Fruit fly (Drosophila melanogaster): ENCODE measurements around the gene Dus4.

Gene Dus4

DNA sequence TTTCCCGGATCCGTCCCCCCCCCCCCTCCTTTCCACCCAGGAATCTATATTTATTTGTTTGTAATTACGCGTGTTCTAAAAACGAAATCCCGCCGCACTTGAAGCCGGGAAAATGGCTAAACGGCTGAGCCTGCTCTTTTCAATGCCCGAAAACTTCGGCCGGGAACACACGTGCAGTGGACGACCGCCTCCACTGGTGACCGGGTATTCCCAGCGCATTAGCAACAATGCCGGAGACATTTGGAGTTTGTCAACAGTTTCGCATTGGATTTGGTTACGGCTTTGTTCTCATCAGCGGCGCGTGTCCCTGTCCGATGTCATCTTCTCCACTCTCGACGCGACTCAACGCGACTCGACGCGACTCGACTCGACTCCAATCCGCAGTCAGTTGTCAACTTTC, 41.3 kb downstream of the Dus4 start:
- TF ChIP-seq CG17801 (GFP tag; optimal IDR thresholded peaks at IDR 0.05; ENCODE audit: partially characterized antibody), result no peak

DNA sequence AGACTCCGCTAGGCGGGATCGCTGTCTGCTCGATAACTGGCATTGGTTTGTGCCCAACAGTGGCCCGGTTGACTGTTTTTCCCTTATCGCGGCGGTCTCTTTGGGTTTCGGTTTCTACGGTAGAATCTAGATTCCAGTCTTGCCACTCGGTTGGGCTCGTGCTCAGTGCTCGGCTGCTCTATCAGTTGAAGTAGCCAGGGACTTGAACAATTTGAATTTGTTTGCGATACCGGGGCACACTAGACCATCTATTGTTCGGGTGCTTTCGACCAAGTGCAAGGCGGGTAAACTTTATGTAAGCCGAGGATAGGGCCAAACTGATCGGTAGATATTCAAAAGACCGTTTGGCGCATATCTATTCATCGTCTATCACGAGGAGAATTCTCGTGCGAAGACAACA, 43.1 kb downstream of the Dus4 start:
- TF ChIP-seq CG17801 (GFP tag; optimal IDR thresholded peaks at IDR 0.05; ENCODE audit: partially characterized antibody), result no peak

DNA sequence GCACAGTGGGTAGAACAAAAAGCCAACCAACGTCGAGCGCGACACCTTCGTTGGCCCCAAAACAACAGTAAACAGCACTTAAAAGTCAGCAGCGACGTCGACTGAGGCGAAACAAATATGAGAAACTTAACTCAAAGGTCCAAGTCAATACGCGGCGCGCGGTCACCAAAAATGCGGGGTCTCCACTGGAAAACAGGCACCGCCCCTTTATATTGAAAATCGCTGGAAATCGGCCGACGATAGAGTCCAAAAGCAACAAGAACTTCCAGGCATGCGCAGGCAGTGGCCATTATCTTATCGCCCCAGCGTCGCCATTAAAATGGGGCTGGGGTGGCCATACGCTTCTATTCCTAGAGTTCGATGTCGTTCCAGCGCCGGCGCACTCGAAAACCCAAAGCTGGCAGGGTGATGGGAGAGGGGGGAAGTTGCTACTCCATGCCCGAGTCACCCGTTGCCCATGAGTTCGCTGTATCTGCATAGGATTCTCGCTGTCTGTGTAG, 45.3 kb downstream of the Dus4 start, which contains the start of gene Lim3:
Gene Lim3, minus strand, starts transcription at position 51 of the 500 bp plus-strand sequence.
- TF ChIP-seq CG17801 (GFP tag; optimal IDR thresholded peaks at IDR 0.05; ENCODE audit: partially characterized antibody), result no peak

DNA sequence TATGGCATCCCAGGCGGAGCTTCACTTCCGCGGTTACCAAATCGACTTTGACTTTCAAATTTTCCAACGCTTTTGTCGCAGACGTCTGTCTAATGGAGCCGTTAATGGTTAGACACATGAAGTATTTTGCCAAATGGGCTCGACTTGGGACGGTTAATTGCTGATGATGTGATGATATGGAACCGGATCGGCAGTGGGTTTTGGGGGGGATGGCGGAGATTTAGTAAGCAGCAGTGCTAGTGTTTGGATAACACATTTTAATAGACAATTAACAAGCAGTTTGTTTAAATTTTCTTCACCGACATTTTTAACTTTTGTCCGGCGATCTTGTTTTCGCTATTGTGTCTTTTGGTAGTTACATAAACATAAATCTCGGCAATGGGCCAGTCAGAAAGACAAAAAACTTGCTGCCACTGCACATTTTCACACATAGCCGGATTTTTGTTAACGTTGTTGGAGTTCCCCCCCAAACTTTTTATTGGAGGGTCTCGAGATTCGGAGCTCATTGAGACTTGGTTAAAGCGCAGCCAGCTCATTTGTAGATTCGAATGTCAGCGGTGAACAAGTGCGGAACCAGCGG, 46.6 kb downstream of the Dus4 start, which contains the start of gene amd:
Gene amd, plus strand, starts transcription at position 530 of the 580 bp plus-strand sequence.
- no peak for TF ChIP-seq CG17801 (GFP tag; optimal IDR thresholded peaks at IDR 0.05; ENCODE audit: partially characterized antibody)

DNA sequence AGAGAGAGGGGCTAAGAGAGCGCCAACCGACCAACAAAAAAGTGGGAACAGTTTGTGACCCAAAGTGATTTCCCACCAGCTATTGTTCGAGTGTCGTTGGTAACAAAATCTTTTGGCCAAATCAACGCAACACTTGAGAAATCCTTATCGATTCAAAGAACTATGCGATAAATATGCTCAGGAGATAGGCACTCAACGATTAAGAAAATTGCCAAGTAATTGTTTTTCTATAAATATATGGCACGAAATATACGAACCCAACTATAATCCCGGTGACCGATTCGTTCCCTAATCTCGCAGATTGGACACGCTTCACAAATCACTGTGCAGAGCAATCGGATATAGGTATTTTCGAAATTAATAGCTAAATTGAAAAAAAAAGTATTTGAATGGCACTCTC, 48.0 kb downstream of the Dus4 start:
- no peak for TF ChIP-seq CG17801 (GFP tag; optimal IDR thresholded peaks at IDR 0.05; ENCODE audit: partially characterized antibody)

DNA sequence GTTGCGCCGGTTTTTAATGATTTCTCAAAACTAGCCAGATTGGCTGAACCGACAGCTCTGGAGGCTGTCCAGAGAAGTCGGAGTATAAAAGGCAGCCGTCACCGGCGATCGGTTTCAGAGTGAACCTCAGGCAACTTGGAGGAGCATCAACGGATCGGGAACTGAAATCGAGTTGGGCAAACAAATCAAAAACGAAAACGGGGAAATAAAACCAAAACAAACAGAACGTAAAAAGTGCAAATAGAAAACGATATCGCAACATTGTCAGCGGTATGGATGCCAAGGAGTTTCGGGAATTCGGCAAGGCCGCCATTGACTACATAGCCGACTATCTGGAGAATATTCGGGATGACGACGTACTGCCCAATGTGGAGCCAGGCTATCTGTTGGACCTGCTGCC, 48.6 kb downstream of the Dus4 start:
- TF ChIP-seq CG17801 (GFP tag; optimal IDR thresholded peaks at IDR 0.05; ENCODE audit: partially characterized antibody), result no peak

DNA sequence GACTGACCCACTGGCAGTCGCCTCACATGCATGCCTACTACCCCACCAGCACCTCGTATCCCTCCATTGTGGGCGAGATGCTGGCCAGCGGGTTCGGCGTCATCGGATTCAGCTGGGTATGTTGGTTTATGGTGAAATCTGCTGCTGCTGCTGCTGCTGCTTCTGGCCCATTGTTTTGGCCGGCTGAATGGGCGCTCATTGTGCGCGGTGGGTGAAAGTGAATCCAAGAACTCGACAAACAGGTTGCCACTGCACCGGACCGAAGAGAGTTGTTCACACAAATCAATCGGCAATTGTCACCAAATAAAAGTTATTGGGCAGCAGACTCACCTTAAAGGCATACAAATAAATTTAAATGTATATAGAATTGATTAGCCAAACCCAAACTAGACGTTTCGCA, 49.1 kb downstream of the Dus4 start:
- TF ChIP-seq CG17801 (GFP tag; optimal IDR thresholded peaks at IDR 0.05; ENCODE audit: partially characterized antibody), result no peak

Measured in ovary, adult (tissue).